Fruit fly (Drosophila melanogaster) whole organism, embryonic: ENCODE measurements around the gene BomT3.

ENCODE experiments used
- B-H2 ChIP-seq: fragments of 200-800 bp; sonication (Bioruptor generic); optimal IDR thresholded peaks from 2 replicates; lab custom pipeline; 2018; ENCODE audit warnings: missing biosample characterization, mild to moderate bottlenecking, missing genetic modification characterization
- BEAF-32 ChIP-seq: fragments of 200-800 bp; sonication (Bioruptor generic); optimal IDR thresholded peaks from 3 replicates; lab custom pipeline; 2017; ENCODE audit warnings: missing biosample characterization, missing genetic modification characterization, mild to moderate bottlenecking, moderate library complexity, missing genetic modification reagents
- CG10209 ChIP-seq: fragments of 200-800 bp; sonication (Bioruptor generic); optimal IDR thresholded peaks from 3 replicates; lab custom pipeline; 2017; ENCODE audit warnings: missing biosample characterization, mild to moderate bottlenecking, missing genetic modification characterization, missing genetic modification reagents
- CG10979 ChIP-seq: fragments of 200-800 bp; sonication (Bioruptor generic); optimal IDR thresholded peaks from 2 replicates; lab custom pipeline; 2018; ENCODE audit warnings: missing biosample characterization, mild to moderate bottlenecking, missing genetic modification characterization, moderate library complexity
- CG11085 ChIP-seq: fragments of 200-800 bp; sonication (Bioruptor generic); IDR thresholded peaks from 2 replicates; pipeline ENCODE4 v1.3.6; 2022; ENCODE audit warnings: missing biosample characterization, missing genetic modification characterization
- CG11560 ChIP-seq: fragments of 200-800 bp; sonication (Bioruptor generic); IDR thresholded peaks from 3 replicates; pipeline ENCODE4 v1.3.6; 2022; ENCODE audit warnings: missing biosample characterization, missing genetic modification characterization
- CG1233 ChIP-seq: fragments of 200-800 bp; sonication (Bioruptor generic); optimal IDR thresholded peaks from 4 replicates; lab custom pipeline; 2018; ENCODE audit warnings: missing biosample characterization, mild to moderate bottlenecking, missing genetic modification characterization
- CG12942 ChIP-seq: fragments of 200-800 bp; sonication (Bioruptor generic); optimal IDR thresholded peaks from 3 replicates; lab custom pipeline; 2016; ENCODE audit warnings: missing biosample characterization, missing genetic modification characterization
- CG13894 ChIP-seq: fragments of 200-800 bp; sonication (Bioruptor generic); optimal IDR thresholded peaks from 3 replicates; lab custom pipeline; 2018; ENCODE audit warnings: missing biosample characterization, mild to moderate bottlenecking, missing genetic modification characterization, moderate library complexity
- CG14667 ChIP-seq: fragments of 200-800 bp; sonication (Bioruptor generic); IDR thresholded peaks from 2 replicates; pipeline ENCODE4 v1.3.6; 2022; ENCODE audit warnings: missing biosample characterization, missing genetic modification characterization
- CG1603 ChIP-seq: fragments of 200-800 bp; sonication (Bioruptor generic); optimal IDR thresholded peaks from 2 replicates; lab custom pipeline; 2019; ENCODE audit warnings: missing biosample characterization, mild to moderate bottlenecking, missing genetic modification characterization, moderate library complexity
- CG17912 ChIP-seq: fragments of 200-800 bp; sonication (Bioruptor generic); optimal IDR thresholded peaks from 2 replicates; lab custom pipeline; 2018; ENCODE audit warnings: missing biosample characterization, mild to moderate bottlenecking, missing genetic modification characterization
- CG1792 ChIP-seq: fragments of 200-800 bp; sonication (Bioruptor generic); optimal IDR thresholded peaks from 2 replicates; lab custom pipeline; 2016; ENCODE audit warnings: missing biosample characterization, missing genetic modification characterization
- CG2116 ChIP-seq: fragments of 200-800 bp; sonication (Bioruptor generic); optimal IDR thresholded peaks from 3 replicates; lab custom pipeline; 2018; ENCODE audit warnings: missing biosample characterization, mild to moderate bottlenecking, missing genetic modification characterization
- CG2199 ChIP-seq: fragments of 200-800 bp; sonication (Bioruptor generic); IDR thresholded peaks from 3 replicates; pipeline ENCODE4 v1.3.6; 2022; ENCODE audit warnings: missing biosample characterization, missing genetic modification characterization
- CG32767 ChIP-seq: fragments of 200-800 bp; sonication (Bioruptor generic); IDR thresholded peaks from 2 replicates; pipeline ENCODE4 v1.3.6; 2022; ENCODE audit warnings: missing biosample characterization, missing genetic modification characterization
- CG3726 ChIP-seq: fragments of 200-800 bp; sonication (Bioruptor generic); IDR thresholded peaks from 3 replicates; pipeline ENCODE4, ENCODE4 v1.3.6; 2022; ENCODE audit warnings: missing biosample characterization, missing genetic modification characterization
- CG42726 ChIP-seq: fragments of 200-800 bp; sonication (Bioruptor generic); IDR thresholded peaks from 2 replicates; pipeline ENCODE4 v1.3.6; 2022; ENCODE audit warnings: missing biosample characterization, missing genetic modification characterization; ENCODE audit not compliant: partially characterized antibody
- CG4360 ChIP-seq: fragments of 200-800 bp; sonication (Bioruptor generic); IDR thresholded peaks from 2 replicates; pipeline ENCODE4 v1.3.6; 2022; ENCODE audit warnings: missing biosample characterization, missing genetic modification characterization
- CG7786 ChIP-seq: fragments of 200-800 bp; sonication (Bioruptor generic); optimal IDR thresholded peaks from 2 replicates; lab custom pipeline; 2016; ENCODE audit warnings: missing biosample characterization, missing genetic modification characterization
- CG8089 ChIP-seq: fragments of 200-800 bp; sonication (Bioruptor generic); optimal IDR thresholded peaks from 3 replicates; lab custom pipeline; 2016; ENCODE audit warnings: missing biosample characterization, missing genetic modification characterization
- CTCF ChIP-seq: fragments of 200-800 bp; sonication (Bioruptor generic); optimal IDR thresholded peaks from 2 replicates; lab custom pipeline; 2017; ENCODE audit warnings: missing biosample characterization, mild to moderate bottlenecking, missing genetic modification characterization, moderate library complexity
- Dek ChIP-seq: fragments of 200-800 bp; sonication (Bioruptor generic); optimal IDR thresholded peaks from 3 replicates; lab custom pipeline; 2019; ENCODE audit warnings: missing biosample characterization, mild to moderate bottlenecking, missing genetic modification characterization, moderate library complexity
- Doc3 ChIP-seq: fragments of 200-800 bp; sonication (Bioruptor generic); IDR thresholded peaks from 3 replicates; pipeline ENCODE4 v1.3.6; 2022; ENCODE audit warnings: missing biosample characterization, missing genetic modification characterization; ENCODE audit not compliant: partially characterized antibody
- Hr3 ChIP-seq: fragments of 200-800 bp; sonication (Bioruptor generic); optimal IDR thresholded peaks from 3 replicates; lab custom pipeline; 2016; ENCODE audit warnings: missing biosample characterization, missing genetic modification characterization
- Jarid2 ChIP-seq: fragments of 200-800 bp; sonication (Bioruptor generic); optimal IDR thresholded peaks from 3 replicates; lab custom pipeline; 2017; ENCODE audit warnings: mild to moderate bottlenecking, missing biosample characterization, missing genetic modification reagents, missing genetic modification characterization
- Nf-YB ChIP-seq: fragments of 200-800 bp; sonication (Bioruptor generic); optimal IDR thresholded peaks from 3 replicates; lab custom pipeline; 2019; ENCODE audit warnings: missing biosample characterization, mild to moderate bottlenecking, missing genetic modification characterization, moderate library complexity
- Oli ChIP-seq: fragments of 200-800 bp; sonication (Bioruptor generic); optimal IDR thresholded peaks from 2 replicates; lab custom pipeline; 2018; ENCODE audit warnings: missing biosample characterization, mild to moderate bottlenecking, missing genetic modification characterization, moderate library complexity
- PHDP ChIP-seq: fragments of 200-800 bp; sonication (Bioruptor generic); optimal IDR thresholded peaks from 3 replicates; lab custom pipeline; 2018; ENCODE audit warnings: missing biosample characterization, mild to moderate bottlenecking, missing genetic modification characterization, moderate library complexity
- abd-A ChIP-seq: fragments of 200-800 bp; sonication (Bioruptor generic); optimal IDR thresholded peaks from 3 replicates; lab custom pipeline; 2019; ENCODE audit warnings: missing biosample characterization, mild to moderate bottlenecking, missing genetic modification characterization, moderate library complexity
- az2 ChIP-seq: fragments of 200-800 bp; sonication (Bioruptor generic); optimal IDR thresholded peaks from 3 replicates; lab custom pipeline; 2016; ENCODE audit warnings: missing biosample characterization, missing genetic modification characterization
- bowl ChIP-seq: fragments of 200-800 bp; sonication (Bioruptor generic); IDR thresholded peaks from 2 replicates; pipeline ENCODE4 v1.3.6; 2022; ENCODE audit warnings: missing biosample characterization, missing genetic modification characterization
- bsh ChIP-seq, 2 experiments: fragments of 200-800 bp; sonication (Bioruptor generic); optimal IDR thresholded peaks; 2 replicates each; lab custom pipeline; 2017 to 2018; ENCODE audit warnings: mild to moderate bottlenecking in 2 of 2, missing biosample characterization in 2 of 2, missing genetic modification characterization in 2 of 2, moderate library complexity in 1 of 2
- corto ChIP-seq: fragments of 200-800 bp; sonication (Bioruptor generic); optimal IDR thresholded peaks from 2 replicates; lab custom pipeline; 2016; ENCODE audit warnings: missing biosample characterization, mild to moderate bottlenecking, missing genetic modification characterization, moderate library complexity
- crc ChIP-seq: fragments of 200-800 bp; sonication (Bioruptor generic); optimal IDR thresholded peaks from 2 replicates; lab custom pipeline; 2016; ENCODE audit warnings: missing biosample characterization, missing genetic modification characterization
- crp ChIP-seq, 2 experiments: fragments of 200-800 bp; sonication (Bioruptor generic); optimal IDR thresholded peaks; 2 replicates in 1 of 2; 3 replicates in 1 of 2; lab custom pipeline; 2017; ENCODE audit warnings: missing biosample characterization in 2 of 2, missing genetic modification characterization in 2 of 2, mild to moderate bottlenecking in 1 of 2, moderate library complexity in 1 of 2
- dm ChIP-seq: fragments of 200-800 bp; sonication (Bioruptor generic); optimal IDR thresholded peaks from 3 replicates; lab custom pipeline; 2016; ENCODE audit warnings: missing biosample characterization, missing genetic modification characterization
- ewg ChIP-seq: fragments of 200-800 bp; sonication (Bioruptor generic); optimal IDR thresholded peaks from 3 replicates; lab custom pipeline; 2017; ENCODE audit warnings: mild to moderate bottlenecking, missing biosample characterization, missing genetic modification reagents, missing genetic modification characterization
- ham ChIP-seq: fragments of 200-800 bp; sonication (Bioruptor generic); IDR thresholded peaks from 2 replicates; pipeline ENCODE4 v1.3.6; 2022; ENCODE audit warnings: missing biosample characterization, missing genetic modification characterization
- prd ChIP-seq, 3 experiments: fragments of >200 bp in 2 of 3; fragments of 200-800 bp in 1 of 3; sonication (Bioruptor generic) in 1 of 3; optimal IDR thresholded peaks in 2 of 3; IDR thresholded peaks in 1 of 3; 2 replicates in 2 of 3; 3 replicates in 1 of 3; pipeline versions ENCODE4 v1.3.6 to Lab custom; 2017 to 2022; ENCODE audit warnings: missing biosample characterization in 1 of 3, missing genetic modification characterization in 1 of 3
- scrt ChIP-seq: fragments of 200-800 bp; sonication (Bioruptor generic); optimal IDR thresholded peaks from 2 replicates; lab custom pipeline; 2018; ENCODE audit warnings: missing biosample characterization, mild to moderate bottlenecking, missing genetic modification characterization, moderate library complexity
- sob ChIP-seq: fragments of 200-800 bp; sonication (Bioruptor generic); IDR thresholded peaks from 2 replicates; pipeline ENCODE4 v1.3.6; 2022; ENCODE audit warnings: missing biosample characterization, missing genetic modification characterization
- stwl ChIP-seq: fragments of 200-800 bp; sonication (Bioruptor generic); optimal IDR thresholded peaks from 3 replicates; lab custom pipeline; 2018; ENCODE audit warnings: missing biosample characterization, mild to moderate bottlenecking, missing genetic modification characterization, moderate library complexity
- tll ChIP-seq, 2 experiments: fragments of 200-800 bp in 1 of 2; fragments of >200 bp in 1 of 2; sonication (Bioruptor generic) in 1 of 2; optimal IDR thresholded peaks; 2 replicates each; lab custom pipeline; 2017 to 2019; ENCODE audit warnings: missing biosample characterization in 2 of 2, missing genetic modification characterization in 2 of 2, mild to moderate bottlenecking in 1 of 2, moderate library complexity in 1 of 2
- tx ChIP-seq: fragments of 200-800 bp; sonication (Bioruptor generic); optimal IDR thresholded peaks from 2 replicates; lab custom pipeline; 2016; ENCODE audit warnings: missing biosample characterization, missing genetic modification characterization
- vfl ChIP-seq: fragments of 200-800 bp; sonication (Bioruptor generic); optimal IDR thresholded peaks from 2 replicates; lab custom pipeline; 2016; ENCODE audit warnings: missing biosample characterization, missing genetic modification characterization
- wdn ChIP-seq: fragments of 200-800 bp; sonication (Bioruptor generic); IDR thresholded peaks from 2 replicates; pipeline ENCODE4 v1.3.6; 2022; ENCODE audit warnings: missing biosample characterization, missing genetic modification characterization
- zen ChIP-seq: fragments of 200-800 bp; sonication (Bioruptor generic); optimal IDR thresholded peaks from 3 replicates; lab custom pipeline; 2018; ENCODE audit warnings: missing biosample characterization, mild to moderate bottlenecking, missing genetic modification characterization, moderate library complexity

BomT3 gene

DNA sequence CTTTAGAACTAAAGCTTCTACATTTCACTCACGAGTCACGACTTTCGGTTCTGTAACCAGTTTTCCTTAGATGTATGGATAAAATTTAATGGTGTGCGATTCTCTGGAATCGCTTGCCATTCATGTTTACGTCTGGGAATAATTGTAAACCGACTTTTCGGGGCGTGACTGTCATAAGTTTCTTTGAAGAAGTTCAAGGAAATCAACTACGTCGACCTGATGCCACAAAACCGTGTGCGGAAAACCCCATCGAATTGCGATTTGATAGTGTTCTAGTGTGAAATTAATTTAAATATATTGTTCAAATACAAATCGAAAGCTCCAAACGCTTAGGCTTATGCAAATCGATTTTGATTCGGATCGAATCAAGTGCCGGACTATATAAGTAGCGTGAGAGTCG is 578 bp upstream of the BomT3 start, which contains the start of gene BomBc3:
Gene BomBc3, plus strand, starts transcription at position 301 of the 400 bp plus-strand sequence.
- TF ChIP-seq Nf-YB (GFP tag; lab: Kevin White, UChicago) (no peak), bowl (GFP tag; lab: Robert Waterston, UW) (no peak), CG17912 (no peak), CG14667 (GFP tag; lab: Robert Waterston, UW) (no peak), CG4360 (no peak), Doc3 (GFP tag; lab: Robert Waterston, UW) (no peak), az2 (no peak)

DNA sequence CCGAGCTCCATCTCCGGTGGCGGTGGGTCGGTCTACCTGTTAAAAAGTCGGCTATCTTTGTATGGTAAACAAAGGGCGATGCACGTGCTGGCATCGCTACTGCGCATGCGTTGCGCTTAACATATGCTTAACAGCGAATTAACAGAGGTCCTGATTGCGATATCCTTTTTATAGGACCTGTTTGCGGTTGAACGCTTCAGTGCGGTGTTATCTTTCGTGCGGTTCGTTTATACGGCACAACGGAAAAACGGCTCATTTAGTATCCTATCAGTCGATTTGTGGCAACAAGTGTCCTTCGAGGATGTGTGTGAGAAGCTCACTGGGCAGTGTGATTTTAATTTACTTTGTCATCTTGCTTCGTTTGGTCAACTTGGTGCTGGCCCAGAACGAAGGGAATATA is 6.0 kb downstream of the BomT3 start, which contains the start of gene CG13408:
Gene CG13408, plus strand, starts transcription at position 222 of the 400 bp plus-strand sequence.
- TF ChIP-seq stwl (tag; lab: Kevin White, UChicago), result peak; percentile 25
- no peak for TF ChIP-seq ham (GFP tag; lab: Robert Waterston, UW)
- TF ChIP-seq tll (GFP tag; optimal IDR thresholded peaks at IDR 0.05; lab: Kevin White, UChicago), result peak in 1 of 2 experiments; percentile 9
- no peak for TF ChIP-seq CG10979
- peak; percentile 62 for TF ChIP-seq abd-A
- TF ChIP-seq CG12942 (GFP tag; lab: Kevin White, UChicago), result no peak
- peak; percentile 55 for TF ChIP-seq CG13894
- TF ChIP-seq CG11085, result no peak
- TF ChIP-seq CG11560 (tag; lab: Robert Waterston, UW), result no peak
- no peak for TF ChIP-seq crc (GFP tag; lab: Kevin White, UChicago)
- no peak for TF ChIP-seq Hr3 (GFP tag; lab: Kevin White, UChicago)
- TF ChIP-seq scrt (GFP tag; lab: Kevin White, UChicago), result peak; percentile 94
- TF ChIP-seq Jarid2 (GFP tag; lab: Kevin White, UChicago), result peak; percentile 49
- TF ChIP-seq sob, result peak; percentile 32; the same call in 1 of the 2 replicates
- TF ChIP-seq ewg, result peak; percentile 68
- no peak for TF ChIP-seq CG8089 (GFP tag; lab: Kevin White, UChicago)
- no peak for TF ChIP-seq BEAF-32 (GFP tag; lab: Kevin White, UChicago)
- no peak for TF ChIP-seq crp (GFP tag; optimal IDR thresholded peaks at IDR 0.05; lab: Kevin White, UChicago)
- TF ChIP-seq CG7786 (GFP tag; lab: Kevin White, UChicago), result no peak
- peak; percentile 18; the same call in 1 of the 2 replicates for TF ChIP-seq CG42726 (GFP tag; lab: Robert Waterston, UW)
- TF ChIP-seq prd (optimal IDR thresholded peaks at IDR 0.05; lab: Kevin White, UChicago), result no peak
- no peak for TF ChIP-seq prd (GFP tag; IDR thresholded peaks at IDR 0.05; lab: Robert Waterston, UW)
- TF ChIP-seq, all 482 proteins: peak for 9

DNA sequence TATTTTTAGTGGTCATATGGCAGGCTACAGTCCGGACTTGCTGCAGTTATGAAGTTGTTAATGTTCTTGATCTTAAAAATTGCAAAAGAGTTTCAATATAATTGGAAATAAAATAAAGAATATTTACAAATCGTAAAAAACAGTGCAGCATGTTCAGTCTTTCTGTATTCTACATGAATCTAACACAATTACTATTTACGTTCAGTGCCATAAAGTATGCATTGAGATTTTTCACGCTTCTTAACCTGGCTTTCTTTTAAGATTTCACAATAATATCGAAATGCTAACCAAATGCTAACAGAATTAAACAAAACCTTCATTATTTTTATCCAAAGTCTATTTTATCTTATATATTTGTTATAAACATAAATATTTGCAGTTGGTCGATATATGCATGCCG is 13.6 kb downstream of the BomT3 start:
- TF ChIP-seq vfl (GFP tag; lab: Kevin White, UChicago) (no peak), CG1603 (tag; lab: Kevin White, UChicago) (no peak), CG2116 (GFP tag; lab: Kevin White, UChicago) (no peak), corto (GFP tag; lab: Kevin White, UChicago) (no peak), Oli (tag; lab: Kevin White, UChicago) (no peak), bsh (GFP tag; optimal IDR thresholded peaks at IDR 0.05; lab: Kevin White, UChicago) (no peak), PHDP (tag; lab: Kevin White, UChicago) (no peak), CTCF (GFP tag; lab: Kevin White, UChicago) (peak; percentile 53), CG1233 (GFP tag; lab: Kevin White, UChicago) (no peak), CG10209 (GFP tag; lab: Kevin White, UChicago) (no peak), CG2199 (GFP tag; lab: Robert Waterston, UW) (peak; percentile 88), zen (tag; lab: Kevin White, UChicago) (no peak), tx (GFP tag; lab: Kevin White, UChicago) (no peak), CG3726 (GFP tag; lab: Robert Waterston, UW) (no peak), stwl (tag; lab: Kevin White, UChicago) (peak; percentile 85), wdn (GFP tag; lab: Robert Waterston, UW) (no peak), CG32767 (GFP tag; lab: Robert Waterston, UW) (no peak), dm (GFP tag; lab: Kevin White, UChicago) (no peak), CG1792 (GFP tag; lab: Kevin White, UChicago) (no peak), B-H2 (GFP tag; lab: Kevin White, UChicago) (no peak), abd-A (no peak), Dek (no peak)
